Worm (Caenorhabditis elegans) whole organism, young adult: Measurements from ENCODE around the gene svop-1.

ENCODE experiments used
- F52B5.7 ChIP-seq: sonication (generic microtip); optimal IDR thresholded peaks from 2 replicates; lab custom pipeline; 2016; ENCODE audit warnings: mild to moderate bottlenecking, missing genetic modification characterization, missing compliant biosample characterization
- ceh-40 ChIP-seq: fragments of 200-800 bp; sonication (Bioruptor generic); IDR thresholded peaks from 2 replicates; pipeline ENCODE4 v1.3.6; 2022; ENCODE audit warnings: missing genetic modification characterization, missing compliant biosample characterization
- egl-18 ChIP-seq: fragments of 200-800 bp; sonication (Bioruptor generic); IDR thresholded peaks from 2 replicates; pipeline ENCODE4 v1.3.6; 2022; ENCODE audit warnings: missing genetic modification reagents, missing genetic modification characterization, missing compliant biosample characterization
- hlh-26 ChIP-seq: fragments of 200-800 bp; sonication (Bioruptor generic); conservative IDR thresholded peaks from 2 replicates; pipeline ENCODE4 v1.3.6; 2022; ENCODE audit warnings: missing genetic modification reagents, missing genetic modification characterization, missing compliant biosample characterization
- lin-54 ChIP-seq: fragments of 200-800 bp; sonication (Bioruptor generic); optimal IDR thresholded peaks from 2 replicates; lab custom pipeline; 2018; ENCODE audit warnings: mild to moderate bottlenecking, missing genetic modification characterization, missing compliant biosample characterization
- lsl-1 ChIP-seq: fragments of 200-800 bp; sonication (Bioruptor generic); optimal IDR thresholded peaks from 2 replicates; lab custom pipeline; 2018; ENCODE audit warnings: mild to moderate bottlenecking, missing genetic modification characterization, moderate library complexity, missing compliant biosample characterization
- nhr-90 ChIP-seq: sonication (generic microtip); optimal IDR thresholded peaks from 2 replicates; lab custom pipeline; 2016; ENCODE audit warnings: missing genotype, mild to moderate bottlenecking, missing genetic modification characterization, missing compliant biosample characterization
- rec-8 ChIP-seq, 2 experiments: sonication (generic microtip); optimal IDR thresholded peaks; 2 replicates each; lab custom pipeline; 2016; ENCODE audit warnings: mild to moderate bottlenecking in 2 of 2, missing genetic modification characterization in 2 of 2, missing genetic modification reagents in 2 of 2, missing genotype in 2 of 2, missing biosample characterization in 1 of 2, missing compliant biosample characterization in 1 of 2, moderate library complexity in 1 of 2
- snpc-3.4 ChIP-seq: sonication (generic microtip); optimal IDR thresholded peaks from 2 replicates; lab custom pipeline; 2017; ENCODE audit warnings: missing genetic modification characterization, mild to moderate bottlenecking, missing compliant biosample characterization, antibody characterized with exemption, moderate library complexity, missing genotype, missing genetic modification reagents

ce11 chrIII:8877002-8877401 is 8.3 kb downstream of the svop-1 start, which contains the start of gene K01F9.2:
- TF ChIP-seq F52B5.7 (tag; lab: Kevin White, UChicago) (no peak), ceh-40 (GFP tag; lab: Robert Waterston, UW) (no peak), lsl-1 (no peak), hlh-26 (no peak), nhr-90 (tag; lab: Kevin White, UChicago) (no peak), egl-18 (GFP tag; lab: Robert Waterston, UW) (no peak), rec-8 (tag; optimal IDR thresholded peaks at IDR 0.05; lab: Kevin White, UChicago) (no peak), snpc-3.4 (tag; lab: Kevin White, UChicago) (no peak), lin-54 (GFP tag; lab: Kevin White, UChicago) (no peak)
